Fruit fly (Drosophila melanogaster): ENCODE measurements around the gene CG32187.

dm6 chr3L:17804511-17804910 lies 1.7 kb downstream of the CG32187 start, which contains the start of gene ais:
- TF ChIP-seq CG34367 (tag; optimal IDR thresholded peaks at IDR 0.05) (no peak), CG13204 (GFP tag; optimal IDR thresholded peaks at IDR 0.05) (no peak)
